Worm (Caenorhabditis elegans) whole organism, early embryonic: ENCODE data around the gene chil-12.
"Not testable (repeated sequence)": the region's sequence is repeated elsewhere in the genome, so short reads cannot be mapped to it uniquely, and the experiment has no call there.

ENCODE experiments used
- B0310.2 ChIP-seq: sonication (generic microtip); optimal IDR thresholded peaks from 2 replicates; lab custom pipeline; 2016; ENCODE audit warnings: mild to moderate bottlenecking, missing genetic modification characterization, missing compliant biosample characterization
- F13C5.2 ChIP-seq: sonication (generic microtip); optimal IDR thresholded peaks from 2 replicates; lab custom pipeline; 2017; ENCODE audit warnings: mild to moderate bottlenecking, missing genetic modification characterization, inconsistent platforms, missing compliant biosample characterization
- aly-1 ChIP-seq: sonication (generic microtip); optimal IDR thresholded peaks from 2 replicates; lab custom pipeline; 2016; ENCODE audit warnings: missing genetic modification characterization, missing compliant biosample characterization
- ama-1 ChIP-seq: fragments of 150-350 bp; optimal IDR thresholded peaks from 2 replicates; lab custom pipeline; 2014
- ceh-13 ChIP-seq: fragments of 200-800 bp; sonication (Bioruptor generic); optimal IDR thresholded peaks from 2 replicates; lab custom pipeline; 2018; ENCODE audit warnings: mild to moderate bottlenecking, missing genetic modification characterization, missing compliant biosample characterization
- ceh-36 ChIP-seq: sonication (generic microtip); optimal IDR thresholded peaks from 2 replicates; lab custom pipeline; 2016; ENCODE audit warnings: missing genetic modification characterization, inconsistent platforms, missing compliant biosample characterization
- ets-7 ChIP-seq: sonication (generic microtip); optimal IDR thresholded peaks from 2 replicates; lab custom pipeline; 2016; ENCODE audit warnings: missing genotype, missing genetic modification characterization, missing compliant biosample characterization
- flt-1 ChIP-seq: fragments of 200-800 bp; sonication (Bioruptor generic); IDR thresholded peaks from 2 replicates; pipeline ENCODE4 v1.3.6; 2022; ENCODE audit warnings: missing genetic modification characterization, missing compliant biosample characterization
- hmbx-1 ChIP-seq: sonication (generic microtip); optimal IDR thresholded peaks from 2 replicates; lab custom pipeline; 2016; ENCODE audit warnings: mild to moderate bottlenecking, missing genetic modification characterization, missing compliant biosample characterization
- hmg-4 ChIP-seq: fragments of 200-800 bp; sonication (Bioruptor generic); optimal IDR thresholded peaks from 2 replicates; lab custom pipeline; 2018; ENCODE audit warnings: mild to moderate bottlenecking, missing genetic modification characterization, missing compliant biosample characterization
- hnd-1 ChIP-seq: sonication (generic microtip); optimal IDR thresholded peaks from 2 replicates; lab custom pipeline; 2016; ENCODE audit warnings: missing genetic modification characterization, missing compliant biosample characterization
- pes-1 ChIP-seq: fragments of 200-800 bp; sonication (Bioruptor generic); IDR thresholded peaks from 2 replicates; pipeline ENCODE4 v1.3.6; 2022; ENCODE audit warnings: missing genetic modification reagents, missing genetic modification characterization, missing compliant biosample characterization
- scrt-1 ChIP-seq: fragments of 200-800 bp; sonication (Bioruptor generic); IDR thresholded peaks from 2 replicates; pipeline ENCODE4 v1.3.6; 2022; ENCODE audit warnings: missing genetic modification characterization, missing compliant biosample characterization
- sea-1 ChIP-seq: fragments of 200-800 bp; sonication (Bioruptor generic); conservative IDR thresholded peaks from 2 replicates; pipeline ENCODE4 v1.3.6; 2022; ENCODE audit warnings: missing genetic modification characterization, missing compliant biosample characterization
- tbx-11 ChIP-seq: fragments of 200-800 bp; sonication (Bioruptor generic); IDR thresholded peaks from 2 replicates; pipeline ENCODE4 v1.3.6; 2022; ENCODE audit warnings: missing genetic modification characterization, missing compliant biosample characterization
- tbx-37 ChIP-seq: fragments of 200-800 bp; sonication (Bioruptor generic); conservative IDR thresholded peaks from 2 replicates; pipeline ENCODE4 v1.3.6; 2022; ENCODE audit warnings: missing genetic modification reagents, missing genetic modification characterization, missing compliant biosample characterization
- tra-4 ChIP-seq: sonication (generic microtip); optimal IDR thresholded peaks from 2 replicates; lab custom pipeline; 2017; ENCODE audit warnings: missing genetic modification characterization, missing compliant biosample characterization

Gene chil-12

DNA sequence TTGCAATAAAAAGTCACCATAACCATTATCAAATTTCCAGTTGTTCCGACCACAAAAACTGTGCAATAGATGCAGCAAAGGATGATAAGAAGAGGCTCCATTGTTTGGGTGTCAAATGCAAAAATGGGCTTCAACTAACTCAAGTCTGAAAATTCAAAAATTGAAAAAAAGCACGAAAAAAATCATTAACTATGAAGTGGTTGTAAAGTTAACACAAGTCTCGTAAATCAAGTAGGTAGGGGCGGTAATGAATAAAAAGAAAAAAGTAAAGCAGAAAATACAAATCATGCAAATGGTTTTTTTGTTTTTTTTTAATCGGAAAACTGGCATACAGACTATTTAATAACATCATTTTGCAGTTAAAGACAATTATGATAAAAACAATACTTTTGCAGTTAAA is 15.3 kb downstream of the chil-12 start, which contains the start of gene srsx-39:
srsx-39 (minus strand) TSS at position 101 of the 400 bp plus-strand sequence.
- TF ChIP-seq scrt-1 (GFP tag; lab: Robert Waterston, UW); hmbx-1 (tag; lab: Kevin White, UChicago); tbx-37: not testable (repeated sequence)

DNA sequence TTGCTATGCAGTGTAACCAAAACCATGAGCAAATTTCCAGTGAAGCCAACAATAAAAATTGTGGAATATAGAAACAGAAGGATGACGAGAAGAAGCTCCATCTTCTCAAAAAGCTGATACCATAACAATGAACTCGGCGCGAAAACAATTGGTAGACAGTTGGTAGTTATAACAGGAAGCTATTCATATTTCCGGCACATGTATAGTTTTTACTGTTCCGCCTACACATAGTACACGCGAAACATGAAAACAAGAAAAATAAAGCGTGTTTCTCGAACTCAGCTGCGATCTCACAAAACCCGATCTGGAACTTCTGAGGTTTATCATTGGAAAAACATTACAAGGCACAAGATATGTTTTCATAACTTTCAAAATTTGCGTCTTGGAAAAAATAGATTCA is 17.7 kb downstream of the chil-12 start, which contains the start of gene srsx-37:
srsx-37 (minus strand) TSS at position 101 of the 400 bp plus-strand sequence.
- no peak for TF ChIP-seq sea-1 (GFP tag; lab: Robert Waterston, UW)
- no peak for TF ChIP-seq pes-1 (GFP tag; lab: Robert Waterston, UW)
- no peak for TF ChIP-seq hnd-1
- no peak for TF ChIP-seq tra-4 (tag; lab: Kevin White, UChicago)
- no peak for TF ChIP-seq ama-1 (lab: Kevin White, UChicago)
- no peak for TF ChIP-seq ceh-36 (tag; lab: Kevin White, UChicago)
- TF ChIP-seq tbx-11, result no peak
- no peak for TF ChIP-seq ceh-13 (GFP tag; lab: Kevin White, UChicago)
- TF ChIP-seq ets-7, result no peak
- TF ChIP-seq F13C5.2 (tag; lab: Kevin White, UChicago), result no peak
- no peak for TF ChIP-seq hmbx-1 (tag; lab: Kevin White, UChicago)
- TF ChIP-seq aly-1 (tag; lab: Kevin White, UChicago), result no peak
- no peak for TF ChIP-seq scrt-1 (GFP tag; lab: Robert Waterston, UW)
- no peak for TF ChIP-seq hmg-4 (GFP tag; lab: Kevin White, UChicago)
- no peak for TF ChIP-seq flt-1 (GFP tag; lab: Robert Waterston, UW)
- TF ChIP-seq B0310.2 (tag; lab: Kevin White, UChicago), result no peak

DNA sequence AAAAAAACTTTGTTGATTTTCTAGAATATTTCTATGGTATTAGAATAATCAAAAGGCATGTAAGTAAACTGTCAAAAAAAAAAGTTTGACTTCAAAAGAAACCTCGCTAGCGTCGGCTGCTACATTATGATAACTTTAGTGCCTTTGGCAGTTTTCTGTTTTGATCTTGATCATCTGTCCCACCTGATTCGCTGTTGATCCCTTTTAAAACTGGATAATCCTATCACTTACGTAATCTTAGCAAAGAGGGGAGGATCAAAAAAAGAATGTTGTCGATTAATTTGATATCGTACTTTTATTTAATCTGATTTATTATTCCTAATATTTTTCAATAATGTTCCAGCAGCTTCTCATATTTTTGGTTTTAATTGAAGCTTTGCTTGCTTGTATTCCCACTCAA is 18.5 kb downstream of the chil-12 start, which contains the start of gene M01B2.8:
M01B2.8 (plus strand) TSS at position 301 of the 400 bp plus-strand sequence.
- TF ChIP-seq tra-4 (tag; lab: Kevin White, UChicago), result no peak
- TF ChIP-seq ama-1 (lab: Kevin White, UChicago), result no peak
- TF ChIP-seq hnd-1, result no peak
- TF ChIP-seq ceh-13 (GFP tag; lab: Kevin White, UChicago), result no peak

DNA sequence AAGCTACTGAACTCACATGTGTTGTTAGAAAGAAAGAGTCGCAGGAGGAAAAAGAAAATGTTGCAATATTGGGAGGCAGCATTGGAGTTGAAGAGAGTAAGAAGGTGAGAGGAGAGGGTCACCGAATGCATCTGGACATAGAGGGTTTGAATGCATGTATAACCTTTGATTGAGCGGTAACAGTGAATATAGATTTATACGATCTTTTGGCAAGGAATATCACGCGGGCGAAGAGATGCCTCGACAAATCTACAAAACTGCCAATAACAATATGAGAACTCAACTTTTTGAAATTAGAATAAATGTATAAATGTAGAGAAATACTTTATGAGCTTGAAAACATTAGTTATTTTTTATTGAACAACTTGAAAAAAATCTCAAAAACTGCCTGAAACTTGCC is 21.0 kb downstream of the chil-12 start, which contains the start of gene M01B2.10:
M01B2.10 (minus strand) TSS at position 101 of the 400 bp plus-strand sequence.
- TF ChIP-seq aly-1 (tag; lab: Kevin White, UChicago); B0310.2 (tag; lab: Kevin White, UChicago); ama-1 (lab: Kevin White, UChicago): not testable (repeated sequence)

DNA sequence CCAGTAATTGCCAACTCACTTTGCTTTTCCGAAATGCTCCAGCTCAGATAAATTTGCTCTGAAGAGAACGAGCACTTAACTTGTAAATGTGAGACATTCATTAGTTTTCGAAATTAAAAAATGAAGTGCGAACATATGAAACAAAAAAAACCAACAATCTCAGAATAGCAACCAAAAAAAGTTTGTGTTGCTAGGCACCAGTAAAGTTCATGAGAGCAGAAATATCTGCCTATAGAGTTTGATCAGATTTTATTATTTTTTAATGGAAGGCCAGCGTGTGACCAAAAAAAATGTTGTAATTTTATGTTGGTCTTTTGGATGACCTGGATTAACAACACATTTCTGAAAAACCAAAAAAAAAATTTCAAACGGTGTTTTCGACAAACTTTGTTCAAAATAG is 22.8 kb downstream of the chil-12 start, which contains the start of gene M01B2.12:
M01B2.12 (minus strand) TSS at position 101 of the 400 bp plus-strand sequence.
- TF ChIP-seq tra-4 (tag; lab: Kevin White, UChicago), result no peak
- TF ChIP-seq sea-1 (GFP tag; lab: Robert Waterston, UW), result no peak
- no peak for TF ChIP-seq hnd-1
- no peak for TF ChIP-seq B0310.2 (tag; lab: Kevin White, UChicago)
- TF ChIP-seq flt-1 (GFP tag; lab: Robert Waterston, UW), result no peak
- TF ChIP-seq tbx-11, result no peak
- no peak for TF ChIP-seq F13C5.2 (tag; lab: Kevin White, UChicago)
- TF ChIP-seq ets-7, result no peak
- no peak for TF ChIP-seq hmg-4 (GFP tag; lab: Kevin White, UChicago)
- TF ChIP-seq ceh-13 (GFP tag; lab: Kevin White, UChicago), result no peak
- TF ChIP-seq scrt-1 (GFP tag; lab: Robert Waterston, UW), result no peak
- TF ChIP-seq hmbx-1 (tag; lab: Kevin White, UChicago), result no peak
- no peak for TF ChIP-seq ama-1 (lab: Kevin White, UChicago)
- no peak for TF ChIP-seq aly-1 (tag; lab: Kevin White, UChicago)
- no peak for TF ChIP-seq ceh-36 (tag; lab: Kevin White, UChicago)
- no peak for TF ChIP-seq tbx-37
- no peak for TF ChIP-seq pes-1 (GFP tag; lab: Robert Waterston, UW)

DNA sequence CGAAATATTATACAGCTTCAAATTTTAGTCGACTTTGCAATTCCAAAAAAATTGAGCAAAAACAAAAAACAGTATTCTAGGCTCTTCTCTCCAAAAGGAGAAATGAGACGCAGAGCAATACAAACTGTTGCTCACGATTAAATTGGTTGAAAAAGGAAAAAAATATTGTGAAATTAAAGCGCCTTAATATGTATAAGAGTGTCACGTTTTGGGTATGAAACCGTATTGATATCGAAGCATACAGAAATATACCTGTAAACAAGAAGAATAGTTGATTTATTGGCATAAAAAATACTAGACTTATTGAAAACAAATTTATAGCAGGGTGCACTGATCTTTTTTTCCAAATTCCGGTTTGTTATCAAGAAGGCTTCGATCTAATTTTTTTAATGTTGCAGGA is 24.5 kb downstream of the chil-12 start, which contains the start of gene M01B2.13:
M01B2.13 (minus strand) TSS at position 101 of the 400 bp plus-strand sequence.
- TF ChIP-seq tbx-11 (no peak), scrt-1 (GFP tag; lab: Robert Waterston, UW) (no peak), ama-1 (lab: Kevin White, UChicago) (no peak), tra-4 (tag; lab: Kevin White, UChicago) (no peak)

DNA sequence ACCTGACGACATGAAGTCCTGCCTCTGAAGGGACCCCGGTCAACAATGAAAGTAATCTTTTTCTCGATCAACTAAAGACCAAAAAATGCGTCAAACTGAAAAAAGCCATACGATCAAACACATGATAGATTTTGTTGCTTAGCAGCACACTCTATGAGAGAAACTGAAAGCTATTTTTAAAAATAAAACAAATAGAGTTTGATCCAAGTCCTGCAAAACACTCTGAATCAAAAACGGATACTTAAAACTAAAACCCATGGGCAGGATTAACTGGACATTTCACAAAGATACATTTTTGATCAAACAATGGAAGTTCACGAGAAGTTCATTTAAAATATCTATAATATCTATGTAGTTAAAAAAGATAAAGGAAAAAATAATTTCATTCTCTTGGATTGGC is 26.0 kb downstream of the chil-12 start, which contains the start of gene T10H4.13:
T10H4.13 (minus strand) TSS at position 101 of the 400 bp plus-strand sequence.
- no peak for TF ChIP-seq hmg-4 (GFP tag; lab: Kevin White, UChicago)
- no peak for TF ChIP-seq tbx-11
- no peak for TF ChIP-seq flt-1 (GFP tag; lab: Robert Waterston, UW)
- TF ChIP-seq hmbx-1 (tag; lab: Kevin White, UChicago), result no peak
- TF ChIP-seq B0310.2 (tag; lab: Kevin White, UChicago), result no peak
- no peak for TF ChIP-seq sea-1 (GFP tag; lab: Robert Waterston, UW)

DNA sequence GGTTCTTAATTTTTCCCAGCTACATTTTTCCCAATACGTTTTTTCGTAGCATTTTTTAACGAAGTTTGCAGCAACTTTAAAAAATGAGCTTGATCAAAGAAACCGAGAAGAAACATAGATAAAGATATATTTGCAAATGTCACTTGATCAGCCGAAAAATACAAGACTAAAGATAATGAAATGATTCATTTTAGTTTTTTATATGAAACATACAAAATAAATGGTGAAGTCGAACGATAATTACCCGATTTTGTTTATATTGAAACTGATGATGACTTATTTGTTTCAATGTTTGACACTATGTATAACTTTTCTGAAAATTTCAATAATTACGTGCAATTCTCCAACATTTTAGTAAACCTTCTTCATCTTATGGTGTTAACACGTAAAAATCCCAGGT is 26.9 kb downstream of the chil-12 start, which contains the start of gene srw-22:
srw-22 (plus strand) TSS at position 301 of the 400 bp plus-strand sequence.
- TF ChIP-seq F13C5.2 (tag; lab: Kevin White, UChicago), result no peak
- no peak for TF ChIP-seq aly-1 (tag; lab: Kevin White, UChicago)
- TF ChIP-seq flt-1 (GFP tag; lab: Robert Waterston, UW), result no peak
- no peak for TF ChIP-seq B0310.2 (tag; lab: Kevin White, UChicago)
- TF ChIP-seq tbx-11, result no peak
- TF ChIP-seq ceh-13 (GFP tag; lab: Kevin White, UChicago), result no peak
- no peak for TF ChIP-seq tra-4 (tag; lab: Kevin White, UChicago)
- no peak for TF ChIP-seq hnd-1
- no peak for TF ChIP-seq ets-7
